Worm (Caenorhabditis elegans) whole organism, young adult: Measurements from ENCODE around the gene Y43F8B.2.

ENCODE experiments used
- D2030.7 ChIP-seq: fragments of 200-800 bp; sonication (Bioruptor generic); IDR thresholded peaks from 2 replicates; pipeline ENCODE4 v1.3.6; 2022; ENCODE audit warnings: missing genetic modification reagents, missing genetic modification characterization, missing compliant biosample characterization
- ceh-58 ChIP-seq: fragments of 200-800 bp; sonication (Bioruptor generic); IDR thresholded peaks from 2 replicates; pipeline ENCODE4 v1.3.6; 2022; ENCODE audit warnings: missing genetic modification characterization, missing compliant biosample characterization
- ets-4 ChIP-seq: fragments of 200-800 bp; sonication (Bioruptor generic); optimal IDR thresholded peaks from 2 replicates; lab custom pipeline; 2018; ENCODE audit warnings: mild to moderate bottlenecking, missing genetic modification characterization, missing compliant biosample characterization
- pha-4 ChIP-seq: fragments of 150-350 bp; sonication (generic microtip); optimal IDR thresholded peaks from 2 replicates; lab custom pipeline; 2014; ENCODE audit warnings: missing biosample characterization, missing genetic modification reagents, missing genetic modification characterization
- rec-8 ChIP-seq, 2 experiments: sonication (generic microtip); optimal IDR thresholded peaks; 2 replicates each; lab custom pipeline; 2016; ENCODE audit warnings: mild to moderate bottlenecking in 2 of 2, missing genetic modification characterization in 2 of 2, missing genetic modification reagents in 2 of 2, missing genotype in 2 of 2, missing biosample characterization in 1 of 2, missing compliant biosample characterization in 1 of 2, moderate library complexity in 1 of 2
- repo-1 ChIP-seq: sonication (generic microtip); optimal IDR thresholded peaks from 2 replicates; lab custom pipeline; 2017; ENCODE audit warnings: mild to moderate bottlenecking, missing genetic modification characterization, missing compliant biosample characterization
- sdz-38 ChIP-seq: sonication (generic microtip); optimal IDR thresholded peaks from 2 replicates; lab custom pipeline; 2016; ENCODE audit warnings: missing genotype, missing genetic modification characterization, missing compliant biosample characterization
- unc-62 ChIP-seq: fragments of 150-350 bp; optimal IDR thresholded peaks from 2 replicates; lab custom pipeline; 2014; ENCODE audit warnings: missing biosample characterization, missing genetic modification reagents, missing genetic modification characterization

DNA sequence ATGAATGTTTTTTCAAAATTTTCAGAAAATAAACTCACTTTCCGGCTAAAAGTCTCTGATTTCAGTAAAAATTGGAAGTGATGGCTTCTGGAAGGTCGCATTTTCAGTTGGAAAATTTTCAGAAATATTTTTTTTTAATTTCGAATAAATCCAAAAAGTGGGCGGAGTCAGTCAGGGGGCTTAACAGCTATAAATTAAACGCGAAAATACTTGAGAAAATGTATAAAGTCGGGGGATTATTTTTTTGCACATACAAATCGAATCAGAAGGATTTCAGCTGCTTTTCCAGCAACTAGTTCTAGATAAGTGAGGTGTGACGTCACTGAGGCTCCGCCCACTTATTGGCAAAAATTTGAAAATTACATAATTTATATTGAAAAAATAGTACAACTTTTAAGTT lies at the start of gene Y43F8B.2:
- no peak for TF ChIP-seq ceh-58 (GFP tag; lab: Robert Waterston, UW)
- no peak for TF ChIP-seq D2030.7
- TF ChIP-seq repo-1 (tag; lab: Kevin White, UChicago), result no peak
- TF ChIP-seq sdz-38 (tag; lab: Kevin White, UChicago), result no peak
- no peak for TF ChIP-seq unc-62 (GFP tag; lab: Kevin White, UChicago)
- no peak for TF ChIP-seq pha-4 (tag; lab: Kevin White, UChicago)
- no peak for TF ChIP-seq rec-8 (tag; optimal IDR thresholded peaks at IDR 0.05; lab: Kevin White, UChicago)
- TF ChIP-seq ets-4, result no peak
